Fruit fly (Drosophila melanogaster): ENCODE measurements around the gene CG13928.
A peak's percentile ranks its signal among the peaks of the same experiment; 100 is the strongest.

The CG13928 gene

dm6 chr3L:1602064-1602832 is 25.9 kb downstream of the CG13928 start, which contains the start of gene CG12104:
TSS of gene CG12104 (minus strand) at chr3L:1602674.
- TF ChIP-seq CG1620 (GFP tag; optimal IDR thresholded peaks at IDR 0.05) (no peak), tj (GFP tag; optimal IDR thresholded peaks at IDR 0.05) (peak; percentile 80), pad (GFP tag; optimal IDR thresholded peaks at IDR 0.05) (peak; percentile 19), CG7101 (tag; optimal IDR thresholded peaks at IDR 0.05) (peak; percentile 10), kay (GFP tag; ENCODE audit: borderline replicate concordance) (no peak), Crg-1 (GFP tag; optimal IDR thresholded peaks at IDR 0.05) (no peak), toe (GFP tag; optimal IDR thresholded peaks at IDR 0.05) (no peak), Clk (GFP tag; optimal IDR thresholded peaks at IDR 0.05) (no peak), CG14711 (tag; optimal IDR thresholded peaks at IDR 0.05) (no peak), Hr96 (GFP tag; optimal IDR thresholded peaks at IDR 0.05) (no peak), CG7045 (GFP tag; optimal IDR thresholded peaks at IDR 0.05) (no peak), bab1 (GFP tag; optimal IDR thresholded peaks at IDR 0.05) (peak; percentile 51), CG11617 (GFP tag; optimal IDR thresholded peaks at IDR 0.05) (no peak), Mnt (GFP tag; optimal IDR thresholded peaks at IDR 0.05) (peak; percentile 45), CG33017 (tag; optimal IDR thresholded peaks at IDR 0.05) (no peak), cnc (optimal IDR thresholded peaks at IDR 0.05) (no peak), CG12768 (GFP tag; optimal IDR thresholded peaks at IDR 0.05) (peak; percentile 20), cic (GFP tag; optimal IDR thresholded peaks at IDR 0.05) (peak; percentile 86), CG5204 (GFP tag; optimal IDR thresholded peaks at IDR 0.05) (no peak), ovo (GFP tag; optimal IDR thresholded peaks at IDR 0.05) (peak; percentile 22)

dm6 chr3L:1592822-1593452 is 35.2 kb downstream of the CG13928 start:
- TF ChIP-seq pad (GFP tag; optimal IDR thresholded peaks at IDR 0.05) (peak; percentile 58), tj (GFP tag; optimal IDR thresholded peaks at IDR 0.05) (peak; percentile 95), CG14711 (tag; optimal IDR thresholded peaks at IDR 0.05) (no peak)

dm6 chr3L:1591692-1592371 is 36.3 kb downstream of the CG13928 start:
- peak; percentile 3 for TF ChIP-seq bab1 (GFP tag; optimal IDR thresholded peaks at IDR 0.05)
- TF ChIP-seq Hr96 (GFP tag; optimal IDR thresholded peaks at IDR 0.05) = peak; percentile 78
- TF ChIP-seq CG12768 (GFP tag; optimal IDR thresholded peaks at IDR 0.05) = peak; percentile 95
- TF ChIP-seq cic (GFP tag; optimal IDR thresholded peaks at IDR 0.05) = peak; percentile 96
- peak; percentile 74 for TF ChIP-seq pad (GFP tag; optimal IDR thresholded peaks at IDR 0.05)
- peak; percentile 92 for TF ChIP-seq CG7101 (tag; optimal IDR thresholded peaks at IDR 0.05)
- peak; percentile 86 for TF ChIP-seq Clk (GFP tag; optimal IDR thresholded peaks at IDR 0.05)
- TF ChIP-seq CG11617 (GFP tag; optimal IDR thresholded peaks at IDR 0.05) = peak; percentile 83
- peak; percentile 96 for TF ChIP-seq CG7045 (GFP tag; optimal IDR thresholded peaks at IDR 0.05)
- no peak for TF ChIP-seq kay (GFP tag; ENCODE audit: borderline replicate concordance)
- TF ChIP-seq Crg-1 (GFP tag; optimal IDR thresholded peaks at IDR 0.05) = peak; percentile 97
- TF ChIP-seq ovo (GFP tag; optimal IDR thresholded peaks at IDR 0.05) = peak; percentile 97
- peak; percentile 71 for TF ChIP-seq Mnt (GFP tag; optimal IDR thresholded peaks at IDR 0.05)
- TF ChIP-seq CG33017 (tag; optimal IDR thresholded peaks at IDR 0.05) = peak; percentile 85
- TF ChIP-seq toe (GFP tag; optimal IDR thresholded peaks at IDR 0.05) = peak; percentile 84
- peak; percentile 92 for TF ChIP-seq CG1620 (GFP tag; optimal IDR thresholded peaks at IDR 0.05)
- TF ChIP-seq cnc (optimal IDR thresholded peaks at IDR 0.05) = no peak
- peak; percentile 79 for TF ChIP-seq CG5204 (GFP tag; optimal IDR thresholded peaks at IDR 0.05)
- TF ChIP-seq CG14711 (tag; optimal IDR thresholded peaks at IDR 0.05) = peak; percentile 82
- TF ChIP-seq tj (GFP tag; optimal IDR thresholded peaks at IDR 0.05) = peak; percentile 80

- TF ChIP-seq kay (GFP tag; ENCODE audit: borderline replicate concordance) (peak; percentile 49), bab1 (GFP tag; optimal IDR thresholded peaks at IDR 0.05) (no peak), cnc (optimal IDR thresholded peaks at IDR 0.05) (no peak), CG14711 (tag; optimal IDR thresholded peaks at IDR 0.05) (no peak), cic (GFP tag; optimal IDR thresholded peaks at IDR 0.05) (no peak), CG7101 (tag; optimal IDR thresholded peaks at IDR 0.05) (no peak)
Measured at dm6 chr3L:1590194-1590593, 38.0 kb downstream of the CG13928 start.

- TF ChIP-seq Mnt (GFP tag; optimal IDR thresholded peaks at IDR 0.05) (peak; percentile 46), CG33017 (tag; optimal IDR thresholded peaks at IDR 0.05) (peak; percentile 81), CG7045 (GFP tag; optimal IDR thresholded peaks at IDR 0.05) (peak; percentile 82), CG7101 (tag; optimal IDR thresholded peaks at IDR 0.05) (peak; percentile 78), CG14711 (tag; optimal IDR thresholded peaks at IDR 0.05) (peak; percentile 70), Hr96 (GFP tag; optimal IDR thresholded peaks at IDR 0.05) (peak; percentile 63), CG12768 (GFP tag; optimal IDR thresholded peaks at IDR 0.05) (peak; percentile 79), Clk (GFP tag; optimal IDR thresholded peaks at IDR 0.05) (peak; percentile 68), CG11617 (GFP tag; optimal IDR thresholded peaks at IDR 0.05) (peak; percentile 37), bab1 (GFP tag; optimal IDR thresholded peaks at IDR 0.05) (peak; percentile 75), tj (GFP tag; optimal IDR thresholded peaks at IDR 0.05) (peak; percentile 28), toe (GFP tag; optimal IDR thresholded peaks at IDR 0.05) (peak; percentile 77), pad (GFP tag; optimal IDR thresholded peaks at IDR 0.05) (peak; percentile 48), CG1620 (GFP tag; optimal IDR thresholded peaks at IDR 0.05) (peak; percentile 62), Crg-1 (GFP tag; optimal IDR thresholded peaks at IDR 0.05) (peak; percentile 52), ovo (GFP tag; optimal IDR thresholded peaks at IDR 0.05) (no peak), CG5204 (GFP tag; optimal IDR thresholded peaks at IDR 0.05) (peak; percentile 81), kay (GFP tag; ENCODE audit: borderline replicate concordance) (peak; percentile 51), cnc (optimal IDR thresholded peaks at IDR 0.05) (no peak), cic (GFP tag; optimal IDR thresholded peaks at IDR 0.05) (no peak)
Measured at dm6 chr3L:1587140-1587849, 40.9 kb downstream of the CG13928 start.

All from whole organism, adult.